Worm (Caenorhabditis elegans): ENCODE data around the gene ddx-15.

The ddx-15 gene

ce11 chrIII:5591668-5592149 is at the start of gene ddx-15, which contains the start of gene ucr-1:
Gene ddx-15 (minus strand): TSS chrIII:5591718.
Gene ucr-1 (plus strand): TSS chrIII:5592135.
- TF ChIP-seq ztf-23 (GFP tag; IDR thresholded peaks at IDR 0.05): 0 out of 2 replicates have a peak, but pooled peaks have one; percentile 39
- TF ChIP-seq med-1 (GFP tag; optimal IDR thresholded peaks at IDR 0.05; ENCODE audit: insufficient read depth): no peak
- no peak for TF ChIP-seq tab-1 (GFP tag; IDR thresholded peaks at IDR 0.05)
- no peak for TF ChIP-seq flt-1 (GFP tag; IDR thresholded peaks at IDR 0.05)
- no peak for TF ChIP-seq klf-2 (GFP tag; conservative IDR thresholded peaks at IDR 0.05)

ce11 chrIII:5639893-5640292 is 48.4 kb upstream of the ddx-15 start:
- TF ChIP-seq ref-1 (GFP tag; conservative IDR thresholded peaks at IDR 0.05) (no peak), ztf-29 (GFP tag; IDR thresholded peaks at IDR 0.05) (no peak), cog-1 (tag; optimal IDR thresholded peaks at IDR 0.05) (no peak), flt-1 (GFP tag; IDR thresholded peaks at IDR 0.05) (no peak), ztf-23 (GFP tag; IDR thresholded peaks at IDR 0.05) (no peak), tab-1 (GFP tag; IDR thresholded peaks at IDR 0.05) (no peak), klf-2 (GFP tag; conservative IDR thresholded peaks at IDR 0.05) (no peak), T22C8.4 (GFP tag; IDR thresholded peaks at IDR 0.05) (no peak), med-1 (GFP tag; optimal IDR thresholded peaks at IDR 0.05; ENCODE audit: insufficient read depth) (no peak)

ce11 chrIII:5637297-5637876 is 45.9 kb upstream of the ddx-15 start:
- TF ChIP-seq ztf-23 (GFP tag; IDR thresholded peaks at IDR 0.05): peak; percentile 55; the same call in 1 of the 2 replicates
- peak; percentile 82 for TF ChIP-seq flt-1 (GFP tag; IDR thresholded peaks at IDR 0.05)
- TF ChIP-seq klf-2 (GFP tag; conservative IDR thresholded peaks at IDR 0.05): peak; percentile 48; the same call in 1 of the 2 replicates
- 0 out of 2 replicates have a peak, but pooled peaks have one; percentile 14 for TF ChIP-seq T22C8.4 (GFP tag; IDR thresholded peaks at IDR 0.05)
- peak; percentile 75; the same call in 1 of the 2 replicates for TF ChIP-seq tab-1 (GFP tag; IDR thresholded peaks at IDR 0.05)

- TF ChIP-seq T22C8.4 (GFP tag; IDR thresholded peaks at IDR 0.05) (no peak), flt-1 (GFP tag; IDR thresholded peaks at IDR 0.05) (no peak), ztf-23 (GFP tag; IDR thresholded peaks at IDR 0.05) (no peak), cog-1 (tag; optimal IDR thresholded peaks at IDR 0.05) (no peak), klf-2 (GFP tag; conservative IDR thresholded peaks at IDR 0.05) (no peak), tab-1 (GFP tag; IDR thresholded peaks at IDR 0.05) (no peak), med-1 (GFP tag; optimal IDR thresholded peaks at IDR 0.05; ENCODE audit: insufficient read depth) (no peak), ztf-29 (GFP tag; IDR thresholded peaks at IDR 0.05) (no peak), ref-1 (GFP tag; conservative IDR thresholded peaks at IDR 0.05) (no peak)
Measured at ce11 chrIII:5635179-5635578, 43.7 kb upstream of the ddx-15 start, which contains the start of gene ckk-1. Gene ckk-1 (plus strand): TSS chrIII:5635479.

- no peak for TF ChIP-seq tab-1 (GFP tag; IDR thresholded peaks at IDR 0.05)
- TF ChIP-seq ref-1 (GFP tag; conservative IDR thresholded peaks at IDR 0.05): no peak
- TF ChIP-seq cog-1 (tag; optimal IDR thresholded peaks at IDR 0.05): no peak
- TF ChIP-seq ztf-23 (GFP tag; IDR thresholded peaks at IDR 0.05): no peak
- no peak for TF ChIP-seq flt-1 (GFP tag; IDR thresholded peaks at IDR 0.05)
- TF ChIP-seq med-1 (GFP tag; optimal IDR thresholded peaks at IDR 0.05; ENCODE audit: insufficient read depth): no peak
- TF ChIP-seq ztf-29 (GFP tag; IDR thresholded peaks at IDR 0.05): no peak
- no peak for TF ChIP-seq klf-2 (GFP tag; conservative IDR thresholded peaks at IDR 0.05)
- TF ChIP-seq T22C8.4 (GFP tag; IDR thresholded peaks at IDR 0.05): no peak
Measured at ce11 chrIII:5634509-5634908, 43.0 kb upstream of the ddx-15 start.

ce11 chrIII:5632426-5632976 is 41.0 kb upstream of the ddx-15 start:
- TF ChIP-seq T22C8.4 (GFP tag; IDR thresholded peaks at IDR 0.05) (no peak), ztf-23 (GFP tag; IDR thresholded peaks at IDR 0.05) (no peak), ref-1 (GFP tag; conservative IDR thresholded peaks at IDR 0.05) (no peak), cog-1 (tag; optimal IDR thresholded peaks at IDR 0.05) (no peak), klf-2 (GFP tag; conservative IDR thresholded peaks at IDR 0.05) (no peak), tab-1 (GFP tag; IDR thresholded peaks at IDR 0.05) (no peak), med-1 (GFP tag; optimal IDR thresholded peaks at IDR 0.05; ENCODE audit: insufficient read depth) (no peak), flt-1 (GFP tag; IDR thresholded peaks at IDR 0.05) (no peak), ztf-29 (GFP tag; IDR thresholded peaks at IDR 0.05) (no peak)

ce11 chrIII:5630350-5630749 is 38.8 kb upstream of the ddx-15 start:
- TF ChIP-seq ztf-29 (GFP tag; IDR thresholded peaks at IDR 0.05) (no peak), klf-2 (GFP tag; conservative IDR thresholded peaks at IDR 0.05) (no peak), tab-1 (GFP tag; IDR thresholded peaks at IDR 0.05) (no peak), med-1 (GFP tag; optimal IDR thresholded peaks at IDR 0.05; ENCODE audit: insufficient read depth) (no peak), flt-1 (GFP tag; IDR thresholded peaks at IDR 0.05) (no peak), T22C8.4 (GFP tag; IDR thresholded peaks at IDR 0.05) (no peak), ref-1 (GFP tag; conservative IDR thresholded peaks at IDR 0.05) (no peak), cog-1 (tag; optimal IDR thresholded peaks at IDR 0.05) (no peak), ztf-23 (GFP tag; IDR thresholded peaks at IDR 0.05) (no peak)

ce11 chrIII:5629225-5629624 is 37.7 kb upstream of the ddx-15 start:
- TF ChIP-seq ztf-29 (GFP tag; IDR thresholded peaks at IDR 0.05) (no peak), T22C8.4 (GFP tag; IDR thresholded peaks at IDR 0.05) (no peak), klf-2 (GFP tag; conservative IDR thresholded peaks at IDR 0.05) (no peak), cog-1 (tag; optimal IDR thresholded peaks at IDR 0.05) (no peak), tab-1 (GFP tag; IDR thresholded peaks at IDR 0.05) (no peak), ref-1 (GFP tag; conservative IDR thresholded peaks at IDR 0.05) (no peak), ztf-23 (GFP tag; IDR thresholded peaks at IDR 0.05) (no peak), med-1 (GFP tag; optimal IDR thresholded peaks at IDR 0.05; ENCODE audit: insufficient read depth) (no peak), flt-1 (GFP tag; IDR thresholded peaks at IDR 0.05) (no peak)

- TF ChIP-seq tab-1 (GFP tag; IDR thresholded peaks at IDR 0.05) (no peak), klf-2 (GFP tag; conservative IDR thresholded peaks at IDR 0.05) (no peak), flt-1 (GFP tag; IDR thresholded peaks at IDR 0.05) (no peak), ztf-23 (GFP tag; IDR thresholded peaks at IDR 0.05) (no peak), T22C8.4 (GFP tag; IDR thresholded peaks at IDR 0.05) (no peak), ref-1 (GFP tag; conservative IDR thresholded peaks at IDR 0.05) (no peak), cog-1 (tag; optimal IDR thresholded peaks at IDR 0.05) (no peak), med-1 (GFP tag; optimal IDR thresholded peaks at IDR 0.05; ENCODE audit: insufficient read depth) (no peak), ztf-29 (GFP tag; IDR thresholded peaks at IDR 0.05) (no peak)
Measured at ce11 chrIII:5624835-5625234, 33.3 kb upstream of the ddx-15 start, which contains the start of gene daf-4. Gene daf-4 (plus strand): TSS chrIII:5625135.
